Fruit fly (Drosophila melanogaster) whole organism, wandering third instar larva: ENCODE results near the gene Nedd4.

Experiments used
- Abd-B ChIP-seq: fragments of >200 bp; optimal IDR thresholded peaks from 2 replicates; lab custom pipeline; 2017; ENCODE audit warnings: missing biosample characterization, missing genetic modification characterization
- CG32264 ChIP-seq: fragments of 200-800 bp; sonication (Bioruptor generic); optimal IDR thresholded peaks from 2 replicates; lab custom pipeline; 2016; ENCODE audit warnings: missing biosample characterization, missing genetic modification characterization
- CG9705 ChIP-seq: fragments of 200-800 bp; sonication (Bioruptor generic); optimal IDR thresholded peaks from 2 replicates; lab custom pipeline; 2018; ENCODE audit warnings: missing biosample characterization, mild to moderate bottlenecking, missing genetic modification characterization
- CrebA ChIP-seq: fragments of 200-800 bp; sonication (Bioruptor generic); optimal IDR thresholded peaks from 2 replicates; lab custom pipeline; 2016; ENCODE audit warnings: missing biosample characterization, mild to moderate bottlenecking, missing genetic modification characterization, borderline replicate concordance
- Dfd ChIP-seq: fragments of >200 bp; optimal IDR thresholded peaks from 2 replicates; lab custom pipeline; 2017; ENCODE audit warnings: missing biosample characterization, missing genetic modification characterization
- Dif ChIP-seq: fragments of 200-275, 200-300 bp; sonication (Bioruptor generic); optimal IDR thresholded peaks from 2 replicates; lab custom pipeline; 2018; ENCODE audit warnings: missing biosample characterization, missing genetic modification characterization; ENCODE audit not compliant: partially characterized antibody
- GATAd ChIP-seq: sonication (Bioruptor generic); optimal IDR thresholded peaks from 2 replicates; lab custom pipeline; 2016; ENCODE audit warnings: missing biosample characterization, missing genetic modification characterization
- HLH106 ChIP-seq: fragments of 200-800 bp; optimal IDR thresholded peaks from 3 replicates; lab custom pipeline; 2019; ENCODE audit warnings: missing biosample characterization, mild to moderate bottlenecking, missing genetic modification characterization, moderate library complexity
- Hnf4 ChIP-seq: fragments of 200-800 bp; sonication (Bioruptor generic); optimal IDR thresholded peaks from 2 replicates; lab custom pipeline; 2016; ENCODE audit warnings: missing biosample characterization, mild to moderate bottlenecking, missing genetic modification characterization
- Hr78 ChIP-seq: fragments of >200 bp; optimal IDR thresholded peaks from 2 replicates; lab custom pipeline; 2017; ENCODE audit warnings: missing biosample characterization, missing genetic modification characterization
- Hr83 ChIP-seq: fragments of 200-300 bp; sonication (Bioruptor generic); optimal IDR thresholded peaks from 2 replicates; lab custom pipeline; 2016; ENCODE audit warnings: missing biosample characterization, mild to moderate bottlenecking, missing genetic modification characterization, moderate library complexity; ENCODE audit not compliant: poor library complexity, severe bottlenecking
- Jra ChIP-seq: sonication (Bioruptor generic); optimal IDR thresholded peaks from 2 replicates; lab custom pipeline; 2016; ENCODE audit warnings: missing biosample characterization, missing genetic modification characterization
- Mio ChIP-seq: sonication (Bioruptor generic); optimal IDR thresholded peaks from 2 replicates; lab custom pipeline; 2016; ENCODE audit warnings: missing biosample characterization, missing genetic modification characterization
- Myc ChIP-seq: fragments of >200 bp; optimal IDR thresholded peaks from 2 replicates; lab custom pipeline; 2017
- N ChIP-seq: fragments of >200 bp; optimal IDR thresholded peaks from 2 replicates; lab custom pipeline; 2018; ENCODE audit warnings: missing biosample characterization, missing external identifiers, missing genetic modification characterization
- OdsH ChIP-seq: fragments of 200-800 bp; sonication (Bioruptor generic); optimal IDR thresholded peaks from 2 replicates; lab custom pipeline; 2016; ENCODE audit warnings: missing biosample characterization, mild to moderate bottlenecking, missing genetic modification characterization
- Rel ChIP-seq, 2 experiments: fragments of 200-800 bp; sonication (Bioruptor generic) in 1 of 2; optimal IDR thresholded peaks; 2 replicates in 1 of 2; 3 replicates in 1 of 2; lab custom pipeline; 2016 to 2019; ENCODE audit warnings: mild to moderate bottlenecking in 2 of 2, missing biosample characterization in 2 of 2, missing genetic modification characterization in 2 of 2, moderate library complexity in 1 of 2
- Sp1 ChIP-seq: fragments of 200-800 bp; sonication (Bioruptor generic); optimal IDR thresholded peaks from 3 replicates; lab custom pipeline; 2019; ENCODE audit warnings: missing biosample characterization, mild to moderate bottlenecking, missing genetic modification characterization, moderate library complexity
- Vsx2 ChIP-seq: fragments of 200-300, 225-300 bp; sonication (Bioruptor generic); optimal IDR thresholded peaks from 2 replicates; lab custom pipeline; 2018; ENCODE audit warnings: missing biosample characterization, missing genetic modification characterization; ENCODE audit not compliant: partially characterized antibody
- br ChIP-seq: fragments of 200-800 bp; sonication (Bioruptor generic); optimal IDR thresholded peaks from 2 replicates; lab custom pipeline; 2016; ENCODE audit warnings: missing biosample characterization, missing genetic modification characterization
- brk ChIP-seq: fragments of 200-800 bp; sonication (Bioruptor generic); optimal IDR thresholded peaks from 2 replicates; lab custom pipeline; 2016; ENCODE audit warnings: missing biosample characterization, mild to moderate bottlenecking, missing genetic modification characterization
- dl ChIP-seq, 2 experiments: fragments of 175-275, 200-275 bp in 1 of 2; fragments of 200-275 bp in 1 of 2; sonication (Bioruptor generic); optimal IDR thresholded peaks; lab custom pipeline; 2018; ENCODE audit warnings: mild to moderate bottlenecking in 2 of 2, missing biosample characterization in 2 of 2, missing genetic modification characterization in 2 of 2, moderate library complexity in 2 of 2; ENCODE audit not compliant: partially characterized antibody in 2 of 2, insufficient read depth in 1 of 2
- dmrt93B ChIP-seq: fragments of 200-800 bp; sonication (Bioruptor generic); optimal IDR thresholded peaks from 2 replicates; lab custom pipeline; 2018; ENCODE audit warnings: missing biosample characterization, mild to moderate bottlenecking, missing genetic modification characterization
- dsf ChIP-seq: sonication (Bioruptor generic); optimal IDR thresholded peaks from 2 replicates; lab custom pipeline; 2016; ENCODE audit warnings: missing biosample characterization, missing genetic modification characterization, borderline replicate concordance
- ey ChIP-seq: fragments of 200-800 bp; sonication (Bioruptor generic); optimal IDR thresholded peaks from 2 replicates; lab custom pipeline; 2016; ENCODE audit warnings: missing biosample characterization, missing genetic modification characterization
- foxo ChIP-seq, 2 experiments: fragments of 200-800 bp; sonication (Bioruptor generic); optimal IDR thresholded peaks; 2 replicates in 1 of 2; 3 replicates in 1 of 2; lab custom pipeline; 2016 to 2017; ENCODE audit warnings: missing biosample characterization in 2 of 2, missing genetic modification characterization in 2 of 2
- fru ChIP-seq: fragments of 200-800 bp; sonication (Bioruptor generic); optimal IDR thresholded peaks from 3 replicates; lab custom pipeline; 2016; ENCODE audit warnings: missing biosample characterization, mild to moderate bottlenecking, missing genetic modification characterization
- h ChIP-seq: fragments of 200-800 bp; sonication (Bioruptor generic); optimal IDR thresholded peaks from 3 replicates; lab custom pipeline; 2016; ENCODE audit warnings: missing biosample characterization, mild to moderate bottlenecking, missing genetic modification characterization
- jim ChIP-seq: fragments of 175-275, 200-325 bp; sonication (Bioruptor generic); optimal IDR thresholded peaks from 2 replicates; lab custom pipeline; 2016; ENCODE audit warnings: missing biosample characterization, mild to moderate bottlenecking, missing genetic modification characterization
- lola ChIP-seq: fragments of >200 bp; optimal IDR thresholded peaks from 2 replicates; lab custom pipeline; 2017; ENCODE audit warnings: missing biosample characterization, missing genetic modification characterization
- pan ChIP-seq: fragments of >200 bp; optimal IDR thresholded peaks from 2 replicates; lab custom pipeline; 2017
- psq ChIP-seq: fragments of 200-800 bp; sonication (Bioruptor generic); optimal IDR thresholded peaks from 3 replicates; lab custom pipeline; 2017; ENCODE audit warnings: missing biosample characterization, mild to moderate bottlenecking, missing genetic modification characterization, moderate library complexity
- rgr ChIP-seq: fragments of 200-800 bp; sonication (Bioruptor generic); optimal IDR thresholded peaks from 3 replicates; lab custom pipeline; 2016; ENCODE audit warnings: missing biosample characterization, mild to moderate bottlenecking, missing genetic modification characterization
- sage ChIP-seq: fragments of 200-800 bp; sonication (Bioruptor generic); optimal IDR thresholded peaks from 2 replicates; lab custom pipeline; 2016; ENCODE audit warnings: missing biosample characterization, mild to moderate bottlenecking, missing genetic modification characterization
- sv ChIP-seq: fragments of 200-800 bp; sonication (Bioruptor generic); optimal IDR thresholded peaks from 3 replicates; lab custom pipeline; 2016; ENCODE audit warnings: missing biosample characterization, missing genetic modification characterization
- tai ChIP-seq: sonication (Bioruptor generic); optimal IDR thresholded peaks from 2 replicates; lab custom pipeline; 2016; ENCODE audit warnings: missing biosample characterization, missing genetic modification characterization
- usp ChIP-seq: fragments of >200 bp; optimal IDR thresholded peaks from 2 replicates; lab custom pipeline; 2017; ENCODE audit warnings: missing biosample characterization, missing genetic modification characterization
- woc ChIP-seq: sonication (Bioruptor generic); optimal IDR thresholded peaks from 2 replicates; lab custom pipeline; 2016; ENCODE audit warnings: missing biosample characterization, mild to moderate bottlenecking, missing genetic modification characterization

Nedd4 gene

DNA sequence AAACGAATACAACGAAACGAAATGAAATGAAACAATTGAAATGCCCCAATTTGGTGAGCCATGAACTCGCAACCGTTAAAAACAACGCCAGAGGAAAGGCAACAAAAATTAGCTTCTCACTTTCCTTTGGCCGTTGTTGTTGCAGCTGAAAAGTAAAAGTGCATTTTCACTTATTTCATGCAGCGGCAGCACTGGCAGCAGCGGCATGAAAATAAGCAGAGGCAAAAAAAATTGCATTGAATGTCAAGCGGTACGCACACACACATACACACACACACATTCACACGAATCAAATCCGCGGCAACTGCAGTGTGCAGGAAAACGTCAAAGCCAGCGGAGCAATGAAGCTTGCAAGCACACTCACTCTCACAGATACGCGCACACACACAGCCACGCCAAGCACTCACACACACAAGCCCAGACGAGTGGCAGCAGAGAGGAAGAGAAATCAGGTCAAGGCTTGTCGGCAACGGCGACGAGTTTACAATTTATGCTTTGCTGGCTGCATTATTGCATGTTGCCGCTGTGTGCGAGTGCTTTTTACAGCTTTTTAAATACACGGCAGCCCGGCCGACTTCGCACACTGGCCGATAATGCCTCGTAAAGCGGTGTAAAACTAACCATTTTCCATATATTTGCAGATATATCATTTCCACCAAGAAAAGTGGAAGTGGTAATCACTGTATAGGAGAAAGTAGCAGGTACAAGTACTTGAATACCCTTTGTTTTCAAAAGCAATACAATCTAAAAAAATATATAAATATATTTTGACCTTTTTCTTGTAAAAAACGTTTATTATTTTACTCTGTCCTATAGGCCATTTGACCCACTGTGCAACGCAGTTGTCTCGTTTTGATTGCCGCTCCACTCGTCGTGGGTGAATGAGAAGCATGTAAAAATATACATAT lies 36.7 kb downstream of the Nedd4 start (continued):
- no peak for TF ChIP-seq sv (GFP tag; lab: Kevin White, UChicago)
- peak; percentile 57 for TF ChIP-seq sage (GFP tag; lab: Kevin White, UChicago)
- peak; percentile 66 for TF ChIP-seq woc
- peak; percentile 75 for TF ChIP-seq HLH106 (tag; lab: Kevin White, UChicago)
- TF ChIP-seq dsf: no peak
- no peak for TF ChIP-seq Myc (lab: Kevin White, UChicago)
- TF ChIP-seq, all 38 proteins: peak for 22

DNA sequence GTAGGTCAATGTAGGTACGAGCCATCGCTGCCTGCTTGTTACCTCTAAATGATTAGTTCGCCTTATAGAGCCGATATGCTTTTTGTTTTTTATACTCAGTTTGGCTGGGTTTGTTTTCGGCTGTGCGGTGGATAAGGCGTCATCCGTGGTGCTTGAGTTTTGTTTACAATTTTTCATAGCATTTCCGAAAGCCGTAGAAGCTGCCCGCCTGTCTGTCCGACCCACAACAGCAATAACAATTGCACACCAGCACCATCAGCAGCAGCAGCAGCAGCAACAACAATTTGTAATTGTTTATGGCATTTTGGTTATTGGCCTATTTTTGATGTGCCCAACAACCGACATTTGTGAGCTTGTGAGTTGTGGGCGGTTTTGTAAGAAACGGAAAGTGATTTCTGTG lies 38.8 kb downstream of the Nedd4 start:
- TF ChIP-seq jim (no peak), Dfd (GFP tag; lab: Kevin White, UChicago) (peak; percentile 3)

DNA sequence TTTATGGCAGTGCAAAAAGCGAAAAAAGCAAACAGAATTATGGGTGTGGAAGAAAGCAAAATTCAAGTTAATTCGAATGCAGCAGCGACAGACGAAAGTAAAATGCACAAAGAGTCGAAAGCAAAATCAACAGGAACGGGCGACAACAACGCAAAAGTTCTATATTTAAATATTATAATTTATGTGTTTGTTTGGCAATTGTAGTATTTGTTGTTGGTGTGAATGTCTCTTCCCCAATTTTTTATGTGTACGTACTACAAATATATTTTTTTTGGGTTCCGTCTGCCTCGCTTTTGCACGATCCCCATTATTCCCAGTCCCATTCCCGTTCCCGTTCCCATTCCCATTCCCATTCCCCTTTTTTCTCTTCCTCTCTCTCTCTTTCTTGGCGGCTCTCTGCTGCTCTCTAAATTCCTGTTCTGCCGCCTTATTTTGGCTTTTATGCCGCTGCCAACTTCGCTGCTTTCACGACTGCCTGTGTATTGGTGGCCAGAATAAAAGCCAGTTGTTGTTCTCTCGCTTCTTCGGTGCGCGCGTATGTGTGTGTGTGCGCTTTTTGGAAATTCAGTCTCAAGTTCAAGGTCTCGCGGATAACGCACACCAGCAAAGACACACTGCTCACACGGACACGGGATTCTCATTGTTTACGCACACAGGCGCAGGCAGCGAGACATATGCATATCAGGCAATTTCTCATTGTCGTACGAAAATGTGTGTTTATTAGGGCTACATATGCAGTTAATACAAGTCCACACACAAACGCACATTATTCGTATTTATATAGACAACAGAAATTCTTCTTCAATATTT lies 40.1 kb downstream of the Nedd4 start:
- TF ChIP-seq rgr (GFP tag; lab: Kevin White, UChicago) (peak; percentile 31), dmrt93B (GFP tag; lab: Kevin White, UChicago) (no peak), dl (GFP tag; optimal IDR thresholded peaks at IDR 0.05; lab: Kevin White, UChicago; ENCODE audit: insufficient read depth in 1 of 2, partially characterized antibody in 2 of 2) (peak; percentile 93 to 94), Mio (GFP tag; lab: Kevin White, UChicago) (no peak), Dfd (GFP tag; lab: Kevin White, UChicago) (no peak), woc (peak; percentile 25), Hr78 (peak; percentile 42), Dif (peak; percentile 94), N (peak; percentile 46), OdsH (GFP tag; lab: Kevin White, UChicago) (peak; percentile 13), fru (GFP tag; lab: Kevin White, UChicago) (peak; percentile 82), CG32264 (GFP tag; lab: Kevin White, UChicago) (peak; percentile 37), foxo (GFP tag; optimal IDR thresholded peaks at IDR 0.05; lab: Kevin White, UChicago) (peak in 1 of 2 experiments; percentile 20), Hr83 (GFP tag; lab: Kevin White, UChicago) (peak; percentile 43), Vsx2 (GFP tag; lab: Kevin White, UChicago) (peak; percentile 85), Rel (GFP tag; optimal IDR thresholded peaks at IDR 0.05; lab: Kevin White, UChicago) (peak; percentile 48), Rel (tag; optimal IDR thresholded peaks at IDR 0.05; lab: Kevin White, UChicago) (no peak), jim (peak; percentile 24), psq (GFP tag; lab: Kevin White, UChicago) (peak; percentile 95), dsf (peak; percentile 29), tai (GFP tag; lab: Kevin White, UChicago) (peak; percentile 42), CrebA (GFP tag; lab: Kevin White, UChicago) (peak; percentile 75), Sp1 (GFP tag; lab: Kevin White, UChicago) (peak; percentile 4), sage (GFP tag; lab: Kevin White, UChicago) (peak; percentile 30), br (peak; percentile 56), ey (GFP tag; lab: Kevin White, UChicago) (peak; percentile 2), brk (GFP tag; lab: Kevin White, UChicago) (peak; percentile 75), pan (lab: Kevin White, UChicago) (no peak), Jra (peak; percentile 62), h (GFP tag; lab: Kevin White, UChicago) (peak; percentile 76), CG9705 (GFP tag; lab: Kevin White, UChicago) (no peak), lola (GFP tag; lab: Kevin White, UChicago) (no peak), HLH106 (tag; lab: Kevin White, UChicago) (peak; percentile 17), Myc (lab: Kevin White, UChicago) (no peak), GATAd (GFP tag; lab: Kevin White, UChicago) (no peak), Abd-B (GFP tag; lab: Kevin White, UChicago) (no peak), sv (GFP tag; lab: Kevin White, UChicago) (no peak), usp (GFP tag; lab: Kevin White, UChicago) (no peak), Hnf4 (GFP tag; lab: Kevin White, UChicago) (peak; percentile 34)
